Worm (Caenorhabditis elegans) whole organism, late embryonic: ENCODE results near the gene Y47D3B.4.

Source experiments
- C08G9.2 ChIP-seq: sonication (generic microtip); optimal IDR thresholded peaks from 2 replicates; lab custom pipeline; 2016; ENCODE audit warnings: mild to moderate bottlenecking, missing genetic modification characterization, moderate library complexity, missing compliant biosample characterization
- F13H6.1 ChIP-seq: sonication (generic microtip); optimal IDR thresholded peaks from 2 replicates; lab custom pipeline; 2016; ENCODE audit warnings: missing genetic modification characterization, missing compliant biosample characterization
- K09A11.1 ChIP-seq: sonication (generic microtip); optimal IDR thresholded peaks from 2 replicates; lab custom pipeline; 2017; ENCODE audit warnings: antibody characterized with exemption, mild to moderate bottlenecking, missing genetic modification characterization, missing compliant biosample characterization; ENCODE audit not compliant: insufficient read depth
- ahr-1 ChIP-seq: sonication (generic microtip); optimal IDR thresholded peaks from 2 replicates; lab custom pipeline; 2016; ENCODE audit warnings: missing genetic modification characterization, missing compliant biosample characterization
- ama-1 ChIP-seq: fragments of 150-350 bp; optimal IDR thresholded peaks from 2 replicates; lab custom pipeline; 2014
- ceh-14 ChIP-seq: sonication (generic microtip); optimal IDR thresholded peaks from 2 replicates; lab custom pipeline; 2016; ENCODE audit warnings: missing genotype, missing genetic modification characterization, missing compliant biosample characterization
- ceh-19 ChIP-seq: fragments of 200-800 bp; sonication (Bioruptor generic); optimal IDR thresholded peaks from 2 replicates; lab custom pipeline; 2018; ENCODE audit warnings: mild to moderate bottlenecking, missing genetic modification characterization, missing compliant biosample characterization
- ceh-22 ChIP-seq: sonication (generic microtip); optimal IDR thresholded peaks from 2 replicates; lab custom pipeline; 2017; ENCODE audit warnings: missing biosample characterization, missing genetic modification characterization
- ceh-45 ChIP-seq: fragments of 200-800 bp; sonication (Bioruptor generic); IDR thresholded peaks from 2 replicates; pipeline ENCODE4 v1.3.6; 2022; ENCODE audit warnings: missing genetic modification reagents, missing genetic modification characterization, missing compliant biosample characterization
- ceh-6 ChIP-seq: fragments of 200-800 bp; sonication (Bioruptor generic); optimal IDR thresholded peaks from 2 replicates; lab custom pipeline; 2018; ENCODE audit warnings: mild to moderate bottlenecking, missing genetic modification characterization, missing compliant biosample characterization
- ceh-9 ChIP-seq: sonication (generic microtip); optimal IDR thresholded peaks from 2 replicates; lab custom pipeline; 2016; ENCODE audit warnings: mild to moderate bottlenecking, missing genetic modification characterization, inconsistent platforms, missing compliant biosample characterization
- dve-1 ChIP-seq: sonication (generic microtip); optimal IDR thresholded peaks from 2 replicates; lab custom pipeline; 2017; ENCODE audit warnings: antibody characterized with exemption, mild to moderate bottlenecking, missing genetic modification characterization, missing compliant biosample characterization
- elt-2 ChIP-seq: sonication (generic microtip); optimal IDR thresholded peaks from 2 replicates; lab custom pipeline; 2016; ENCODE audit warnings: missing genetic modification reagents, missing genetic modification characterization, missing compliant biosample characterization
- eyg-1 ChIP-seq: sonication (generic microtip); optimal IDR thresholded peaks from 2 replicates; lab custom pipeline; 2016; ENCODE audit warnings: missing genotype, missing genetic modification characterization, missing compliant biosample characterization
- fkh-6 ChIP-seq: sonication (generic microtip); optimal IDR thresholded peaks from 2 replicates; lab custom pipeline; 2016; ENCODE audit warnings: missing genetic modification characterization, missing compliant biosample characterization
- hlh-13 ChIP-seq: fragments of 200-800 bp; sonication (Bioruptor generic); optimal IDR thresholded peaks from 2 replicates; lab custom pipeline; 2018; ENCODE audit warnings: mild to moderate bottlenecking, missing genetic modification characterization, missing compliant biosample characterization
- hlh-30 ChIP-seq: sonication (generic microtip); optimal IDR thresholded peaks from 2 replicates; lab custom pipeline; 2017; ENCODE audit warnings: antibody characterized with exemption, missing genetic modification characterization, missing compliant biosample characterization; ENCODE audit not compliant: insufficient read depth
- mec-3 ChIP-seq: sonication (generic microtip); optimal IDR thresholded peaks from 2 replicates; lab custom pipeline; 2016; ENCODE audit warnings: borderline replicate concordance, missing genetic modification characterization, missing compliant biosample characterization
- nhr-232 ChIP-seq: sonication (generic microtip); optimal IDR thresholded peaks from 2 replicates; lab custom pipeline; 2016; ENCODE audit warnings: missing genetic modification characterization, missing compliant biosample characterization
- pha-4 ChIP-seq: fragments of 150-350 bp; optimal IDR thresholded peaks from 2 replicates; lab custom pipeline; 2018; ENCODE audit warnings: missing biosample characterization, missing genetic modification reagents, missing genetic modification characterization
- ref-2 ChIP-seq: sonication (generic microtip); optimal IDR thresholded peaks from 2 replicates; lab custom pipeline; 2016; ENCODE audit warnings: missing genetic modification characterization, missing compliant biosample characterization
- sdc-2 ChIP-seq: sonication (generic microtip); optimal IDR thresholded peaks from 2 replicates; lab custom pipeline; 2016; ENCODE audit warnings: missing genotype, missing genetic modification characterization, missing compliant biosample characterization
- sox-4 ChIP-seq: sonication (generic microtip); optimal IDR thresholded peaks from 2 replicates; lab custom pipeline; 2017; ENCODE audit warnings: mild to moderate bottlenecking, missing genetic modification characterization, inconsistent platforms, missing compliant biosample characterization
- syd-9 ChIP-seq: sonication (generic microtip); optimal IDR thresholded peaks from 2 replicates; lab custom pipeline; 2016; ENCODE audit warnings: mild to moderate bottlenecking, missing genetic modification characterization, moderate library complexity, missing compliant biosample characterization
- tbx-2 ChIP-seq: sonication (generic microtip); optimal IDR thresholded peaks from 2 replicates; lab custom pipeline; 2016; ENCODE audit warnings: missing genetic modification characterization, missing compliant biosample characterization
- tbx-7 ChIP-seq: sonication (generic microtip); optimal IDR thresholded peaks from 2 replicates; lab custom pipeline; 2016; ENCODE audit warnings: missing genotype, missing genetic modification characterization, missing compliant biosample characterization
- unc-55 ChIP-seq: sonication (generic microtip); optimal IDR thresholded peaks from 2 replicates; lab custom pipeline; 2017; ENCODE audit warnings: missing biosample characterization, missing genetic modification reagents, missing genetic modification characterization
- unc-86 ChIP-seq: sonication (generic microtip); optimal IDR thresholded peaks from 2 replicates; lab custom pipeline; 2016; ENCODE audit warnings: missing genetic modification characterization, missing compliant biosample characterization
- ztf-16 ChIP-seq: sonication (generic microtip); optimal IDR thresholded peaks from 2 replicates; lab custom pipeline; 2017; ENCODE audit warnings: missing genetic modification characterization, missing compliant biosample characterization

Gene Y47D3B.4

ce11 chrIII:11419551-11419950 lies 14.4 kb downstream of the Y47D3B.4 start:
- no peak for TF ChIP-seq mec-3 (tag; lab: Kevin White, UChicago)
- peak; percentile 69 for TF ChIP-seq dve-1 (tag; lab: Kevin White, UChicago)

ce11 chrIII:11424815-11425214 lies 19.7 kb downstream of the Y47D3B.4 start:
- no peak for TF ChIP-seq ama-1
- TF ChIP-seq fkh-6: no peak
- TF ChIP-seq ref-2 (tag; lab: Kevin White, UChicago): no peak
- TF ChIP-seq dve-1 (tag; lab: Kevin White, UChicago): peak; percentile 54
- TF ChIP-seq eyg-1 (tag; lab: Kevin White, UChicago): no peak
- no peak for TF ChIP-seq ahr-1 (tag; lab: Kevin White, UChicago)
- no peak for TF ChIP-seq hlh-13 (GFP tag; lab: Kevin White, UChicago)

ce11 chrIII:11426906-11427305 lies 21.8 kb downstream of the Y47D3B.4 start, which contains the start of gene idpc-1:
idpc-1 (plus strand) TSS chrIII:11427206.
- TF ChIP-seq ceh-14 (tag; lab: Kevin White, UChicago): no peak
- TF ChIP-seq ztf-16 (tag; lab: Kevin White, UChicago): no peak
- TF ChIP-seq unc-55 (GFP tag; lab: Kevin White, UChicago): no peak
- TF ChIP-seq tbx-2 (tag; lab: Kevin White, UChicago): no peak
- no peak for TF ChIP-seq ceh-9

- TF ChIP-seq elt-2 (no peak), unc-55 (GFP tag; lab: Kevin White, UChicago) (no peak), ceh-22 (tag; lab: Kevin White, UChicago) (no peak), ceh-9 (peak; percentile 36), C08G9.2 (tag; lab: Kevin White, UChicago) (peak; percentile 8), F13H6.1 (peak; percentile 11), K09A11.1 (no peak), ceh-6 (GFP tag; lab: Kevin White, UChicago) (peak; percentile 35)
These were observed 22.5 kb downstream of the Y47D3B.4 start for ce11 chrIII:11427548-11428152.

ce11 chrIII:11434864-11435263 lies 29.7 kb downstream of the Y47D3B.4 start:
- peak; percentile 32; the same call in 1 of the 2 replicates for TF ChIP-seq ceh-45

ce11 chrIII:11442556-11442955 lies 37.4 kb downstream of the Y47D3B.4 start, which contains the start of gene sbp-1:
sbp-1 (minus strand) TSS chrIII:11442566.
- TF ChIP-seq elt-2: peak; percentile 44
- TF ChIP-seq syd-9 (tag; lab: Kevin White, UChicago): no peak

- TF ChIP-seq sox-4 (no peak), ceh-14 (tag; lab: Kevin White, UChicago) (no peak), nhr-232 (tag; lab: Kevin White, UChicago) (no peak), unc-86 (tag; lab: Kevin White, UChicago) (no peak), ceh-19 (GFP tag; lab: Kevin White, UChicago) (no peak), ahr-1 (tag; lab: Kevin White, UChicago) (no peak), sdc-2 (no peak)
- TF ChIP-seq, all 69 proteins: peak for 0
These were observed 38.4 kb downstream of the Y47D3B.4 start for ce11 chrIII:11443408-11443994.

- TF ChIP-seq pha-4 (tag; lab: Kevin White, UChicago) (no peak), tbx-7 (tag; lab: Kevin White, UChicago) (no peak), unc-55 (GFP tag; lab: Kevin White, UChicago) (peak; percentile 20), hlh-30 (tag; lab: Kevin White, UChicago) (peak; percentile 57), ceh-9 (no peak)
These were observed 39.7 kb downstream of the Y47D3B.4 start for ce11 chrIII:11444796-11445386.
